Worm (Caenorhabditis elegans) whole organism, L2 larva: ENCODE data around the gene W07E11.1.

Experiments used
- R02D3.7 ChIP-seq: fragments of 150-350 bp; optimal IDR thresholded peaks from 2 replicates; lab custom pipeline; 2014; ENCODE audit warnings: missing biosample characterization, missing genetic modification characterization
- Y55F3AM.14 ChIP-seq: fragments of 200-800 bp; sonication (Bioruptor generic); optimal IDR thresholded peaks from 2 replicates; lab custom pipeline; 2018; ENCODE audit warnings: mild to moderate bottlenecking, missing genetic modification characterization, missing compliant biosample characterization
- ama-1 ChIP-seq: fragments of 150-350 bp; optimal IDR thresholded peaks from 2 replicates; lab custom pipeline; 2018; ENCODE audit warnings: inconsistent platforms
- lsy-2 ChIP-seq, 2 experiments: fragments of 150-350 bp in 1 of 2; sonication (generic microtip) in 1 of 2; optimal IDR thresholded peaks; 2 replicates each; lab custom pipeline; 2014 to 2017; ENCODE audit warnings: missing biosample characterization in 2 of 2, missing genetic modification characterization in 2 of 2
- nhr-77 ChIP-seq: fragments of 150-350 bp; optimal IDR thresholded peaks from 2 replicates; lab custom pipeline; 2014; ENCODE audit warnings: missing biosample characterization, missing genetic modification characterization
- skn-1 ChIP-seq: sonication (generic microtip); optimal IDR thresholded peaks from 2 replicates; lab custom pipeline; 2017; ENCODE audit warnings: missing biosample characterization, missing genetic modification characterization
- snpc-4 ChIP-seq: fragments of 150-350 bp; optimal IDR thresholded peaks from 2 replicates; lab custom pipeline; 2014; ENCODE audit warnings: missing biosample characterization, missing genetic modification characterization
- unc-39 ChIP-seq: fragments of 150-350 bp; optimal IDR thresholded peaks from 2 replicates; lab custom pipeline; 2014; ENCODE audit warnings: missing biosample characterization, missing genetic modification characterization
- unc-55 ChIP-seq: fragments of 150-350 bp; sonication (generic microtip); optimal IDR thresholded peaks from 3 replicates; lab custom pipeline; 2014; ENCODE audit warnings: missing biosample characterization, missing genetic modification reagents, missing genetic modification characterization

DNA sequence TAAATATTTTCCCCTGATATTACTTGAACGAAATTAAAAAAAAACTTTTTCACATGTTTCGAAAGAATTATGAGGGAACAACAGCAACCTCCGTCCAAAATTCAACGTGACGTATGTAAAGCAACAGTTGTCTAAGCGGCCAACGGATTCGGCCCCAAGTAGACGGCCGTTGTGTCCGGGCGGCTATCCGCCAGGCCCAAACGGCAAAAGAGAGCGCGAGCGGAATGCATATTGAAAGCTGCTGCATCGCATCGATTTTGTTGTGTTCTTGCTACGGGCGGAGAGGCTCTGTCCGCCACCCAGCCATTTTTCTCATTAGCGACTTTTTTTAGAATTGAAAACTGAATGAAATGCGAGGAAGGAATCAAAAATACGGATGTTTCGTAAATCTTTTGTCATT is 5.2 kb upstream of the W07E11.1 start:
- no peak for TF ChIP-seq nhr-77 (tag; lab: Kevin White, UChicago)
- no peak for TF ChIP-seq Y55F3AM.14 (GFP tag; lab: Kevin White, UChicago)
- no peak for TF ChIP-seq lsy-2 (tag; optimal IDR thresholded peaks at IDR 0.05; lab: Kevin White, UChicago)
- no peak for TF ChIP-seq ama-1 (lab: Kevin White, UChicago)
- no peak for TF ChIP-seq R02D3.7 (tag; lab: Kevin White, UChicago)
- TF ChIP-seq unc-39 (tag; lab: Kevin White, UChicago) = no peak
- peak; percentile 36 for TF ChIP-seq unc-55 (GFP tag; lab: Kevin White, UChicago)
- TF ChIP-seq snpc-4 (tag; lab: Kevin White, UChicago) = no peak
- TF ChIP-seq skn-1 (tag; lab: Kevin White, UChicago) = no peak
